Worm (Caenorhabditis elegans) whole organism, mixed stage, embryonic: Measurements from ENCODE around the gene sra-31.
"Not testable (repeated sequence)": the region's sequence is repeated elsewhere in the genome, so short reads cannot be mapped to it uniquely, and the experiment has no call there.

Experiments used
- bed-3 ChIP-seq: fragments of 200-800 bp; sonication (Bioruptor generic); optimal IDR thresholded peaks from 3 replicates; lab custom pipeline; 2018; ENCODE audit warnings: mild to moderate bottlenecking, missing genetic modification characterization, moderate library complexity, missing compliant biosample characterization
- blmp-1 ChIP-seq: fragments of 150-350 bp; optimal IDR thresholded peaks from 2 replicates; lab custom pipeline; 2014; ENCODE audit warnings: missing biosample characterization, missing genetic modification characterization
- ceh-39 ChIP-seq: fragments of 150-350 bp; optimal IDR thresholded peaks from 2 replicates; lab custom pipeline; 2014; ENCODE audit warnings: missing biosample characterization, missing genetic modification characterization
- ceh-83 ChIP-seq: fragments of 200-800 bp; sonication (Bioruptor generic); optimal IDR thresholded peaks from 2 replicates; lab custom pipeline; 2018; ENCODE audit warnings: mild to moderate bottlenecking, missing genetic modification characterization, missing compliant biosample characterization
- ces-1 ChIP-seq: fragments of 150-350 bp; optimal IDR thresholded peaks from 2 replicates; lab custom pipeline; 2014; ENCODE audit warnings: missing biosample characterization, missing genetic modification reagents, missing genetic modification characterization
- cnd-1 ChIP-seq: fragments of 200-800 bp; sonication (Bioruptor generic); optimal IDR thresholded peaks from 2 replicates; lab custom pipeline; 2018; ENCODE audit warnings: mild to moderate bottlenecking, missing genetic modification characterization, missing compliant biosample characterization
- drap-1 ChIP-seq: fragments of 200-800 bp; sonication (Bioruptor generic); optimal IDR thresholded peaks from 3 replicates; lab custom pipeline; 2018; ENCODE audit warnings: mild to moderate bottlenecking, missing genetic modification characterization, missing compliant biosample characterization
- elt-1 ChIP-seq: sonication (generic microtip); optimal IDR thresholded peaks from 2 replicates; lab custom pipeline; 2017; ENCODE audit warnings: missing genetic modification characterization, mild to moderate bottlenecking, missing compliant biosample characterization, antibody characterized with exemption, moderate library complexity, borderline replicate concordance; ENCODE audit not compliant: insufficient read depth
- elt-3 ChIP-seq: fragments of 150-350 bp; optimal IDR thresholded peaks from 2 replicates; lab custom pipeline; 2014; ENCODE audit warnings: missing biosample characterization, missing genetic modification characterization
- ham-2 ChIP-seq: fragments of 200-800 bp; sonication (Bioruptor generic); optimal IDR thresholded peaks from 2 replicates; lab custom pipeline; 2018; ENCODE audit warnings: mild to moderate bottlenecking, missing genetic modification characterization, missing compliant biosample characterization
- hlh-1 ChIP-seq: fragments of 150-350 bp; optimal IDR thresholded peaks from 2 replicates; lab custom pipeline; 2014; ENCODE audit warnings: missing biosample characterization, missing genetic modification reagents, missing genetic modification characterization
- lin-13 ChIP-seq: fragments of 150-350 bp; optimal IDR thresholded peaks from 2 replicates; lab custom pipeline; 2014; ENCODE audit warnings: missing biosample characterization, missing genetic modification characterization
- lin-32 ChIP-seq: fragments of 200-800 bp; sonication (Bioruptor generic); optimal IDR thresholded peaks from 2 replicates; lab custom pipeline; 2018; ENCODE audit warnings: mild to moderate bottlenecking, missing genetic modification characterization, missing compliant biosample characterization
- mab-5 ChIP-seq: fragments of 150-350 bp; optimal IDR thresholded peaks from 2 replicates; lab custom pipeline; 2014; ENCODE audit warnings: missing biosample characterization, missing genetic modification characterization
- mep-1 ChIP-seq: fragments of 150-350 bp; optimal IDR thresholded peaks from 2 replicates; lab custom pipeline; 2017; ENCODE audit warnings: missing biosample characterization, missing genetic modification reagents, missing genetic modification characterization, inconsistent platforms
- mls-2 ChIP-seq: sonication (generic microtip); optimal IDR thresholded peaks from 2 replicates; lab custom pipeline; 2016; ENCODE audit warnings: mild to moderate bottlenecking, missing genetic modification characterization, moderate library complexity, missing compliant biosample characterization
- nhr-2 ChIP-seq: fragments of 150-350 bp; optimal IDR thresholded peaks from 2 replicates; lab custom pipeline; 2014; ENCODE audit warnings: missing biosample characterization, missing genetic modification characterization
- nhr-237 ChIP-seq: fragments of 150-350 bp; optimal IDR thresholded peaks from 2 replicates; lab custom pipeline; 2014; ENCODE audit warnings: missing biosample characterization, missing genetic modification characterization
- nhr-28 ChIP-seq: fragments of 150-350 bp; optimal IDR thresholded peaks from 2 replicates; lab custom pipeline; 2014; ENCODE audit warnings: missing biosample characterization, missing genetic modification characterization
- nhr-76 ChIP-seq: sonication (generic microtip); optimal IDR thresholded peaks from 2 replicates; lab custom pipeline; 2017; ENCODE audit warnings: missing biosample characterization, missing genetic modification characterization
- pha-4 ChIP-seq: fragments of 150-350 bp; optimal IDR thresholded peaks from 2 replicates; lab custom pipeline; 2018; ENCODE audit warnings: missing biosample characterization, missing genetic modification reagents, missing genetic modification characterization
- sem-2 ChIP-seq: fragments of 200-800 bp; sonication (Bioruptor generic); optimal IDR thresholded peaks from 2 replicates; lab custom pipeline; 2018; ENCODE audit warnings: mild to moderate bottlenecking, missing genetic modification characterization, missing compliant biosample characterization
- snpc-4 ChIP-seq: fragments of 150-350 bp; optimal IDR thresholded peaks from 2 replicates; lab custom pipeline; 2014; ENCODE audit warnings: missing biosample characterization, missing genetic modification characterization
- sptf-1 ChIP-seq: sonication (generic microtip); optimal IDR thresholded peaks from 2 replicates; lab custom pipeline; 2017; ENCODE audit warnings: mild to moderate bottlenecking, missing genetic modification characterization, moderate library complexity, missing compliant biosample characterization
- tbx-8 ChIP-seq: fragments of 200-800 bp; sonication (Bioruptor generic); optimal IDR thresholded peaks from 2 replicates; lab custom pipeline; 2018; ENCODE audit warnings: mild to moderate bottlenecking, missing genetic modification characterization, moderate library complexity, missing compliant biosample characterization
- unc-120 ChIP-seq: sonication (generic microtip); optimal IDR thresholded peaks from 2 replicates; lab custom pipeline; 2017; ENCODE audit warnings: missing genetic modification characterization, missing compliant biosample characterization; ENCODE audit not compliant: poor library complexity, severe bottlenecking
- unc-62 ChIP-seq: fragments of 150-350 bp; optimal IDR thresholded peaks from 2 replicates; lab custom pipeline; 2014; ENCODE audit warnings: missing biosample characterization, missing genetic modification reagents, missing genetic modification characterization
- zip-8 ChIP-seq: fragments of 150-350 bp; optimal IDR thresholded peaks from 2 replicates; lab custom pipeline; 2014; ENCODE audit warnings: missing biosample characterization, missing genetic modification characterization
- ztf-11 ChIP-seq: fragments of 150-350 bp; optimal IDR thresholded peaks from 2 replicates; lab custom pipeline; 2014; ENCODE audit warnings: missing biosample characterization, missing genetic modification characterization

sra-31 gene

ce11 chrII:6578378-6578777, at the start of gene sra-31:
Gene sra-31 (minus strand): TSS chrII:6578478.
- TF ChIP-seq sptf-1: no peak
- TF ChIP-seq nhr-76 (tag; lab: Kevin White, UChicago): no peak
- TF ChIP-seq mls-2 (tag; lab: Kevin White, UChicago): no peak
- no peak for TF ChIP-seq ces-1
- TF ChIP-seq drap-1: no peak
- TF ChIP-seq bed-3 (GFP tag; lab: Kevin White, UChicago): no peak
- TF ChIP-seq elt-3: no peak
- TF ChIP-seq lin-32 (GFP tag; lab: Kevin White, UChicago): no peak
- TF ChIP-seq elt-1 (tag; lab: Kevin White, UChicago): no peak
- TF ChIP-seq ztf-11 (tag; lab: Kevin White, UChicago): no peak
- TF ChIP-seq, all 35 proteins: peak for 0

ce11 chrII:6627182-6627581, 48.9 kb upstream of the sra-31 start, which contains the start of the genes F54H5.5 and F54H5.2:
Gene F54H5.5 (minus strand): TSS chrII:6627282.
Gene F54H5.2 (plus strand): TSS chrII:6627484.
- TF ChIP-seq nhr-2 (tag; lab: Kevin White, UChicago); sem-2 (GFP tag; lab: Kevin White, UChicago); unc-120 (tag; lab: Kevin White, UChicago): not testable (repeated sequence)

DNA sequence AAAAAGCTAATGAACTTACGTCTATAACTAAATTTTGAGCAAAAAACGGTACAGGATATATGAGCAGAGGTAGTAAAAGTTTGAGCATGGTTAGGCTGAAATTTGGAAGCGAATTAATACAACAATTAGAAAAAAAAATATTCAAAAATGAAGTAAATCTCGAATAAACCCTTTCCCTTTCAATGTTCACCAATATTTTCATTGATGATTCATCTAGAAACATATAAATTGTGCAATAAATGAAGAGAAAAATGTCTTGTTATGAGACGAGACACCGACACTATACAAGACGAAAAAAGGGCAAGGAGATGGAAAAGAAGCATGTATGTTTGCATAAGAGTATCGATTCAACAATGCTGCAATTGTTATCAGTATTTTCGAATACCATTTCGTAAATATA, 47.0 kb upstream of the sra-31 start, which contains the start of gene F54H5.14:
F54H5.14 (minus strand) TSS at position 101 of the 400 bp plus-strand sequence.
- no peak for TF ChIP-seq blmp-1 (tag; lab: Kevin White, UChicago)
- no peak for TF ChIP-seq ham-2 (GFP tag; lab: Kevin White, UChicago)
- no peak for TF ChIP-seq unc-120 (tag; lab: Kevin White, UChicago)
- TF ChIP-seq sem-2 (GFP tag; lab: Kevin White, UChicago): no peak
- TF ChIP-seq cnd-1 (tag; lab: Kevin White, UChicago): no peak
- TF ChIP-seq pha-4 (tag; lab: Kevin White, UChicago): no peak
- no peak for TF ChIP-seq ceh-39 (tag; lab: Kevin White, UChicago)
- no peak for TF ChIP-seq nhr-2 (tag; lab: Kevin White, UChicago)

ce11 chrII:6621886-6622285, 43.6 kb upstream of the sra-31 start, which contains the start of gene F54H5.3:
Gene F54H5.3 (plus strand): TSS chrII:6622186.
- TF ChIP-seq nhr-28: no peak
- TF ChIP-seq ces-1: no peak
- no peak for TF ChIP-seq mep-1 (tag; lab: Kevin White, UChicago)
- TF ChIP-seq ceh-83 (GFP tag; lab: Kevin White, UChicago): no peak
- no peak for TF ChIP-seq mab-5
- no peak for TF ChIP-seq unc-62
- no peak for TF ChIP-seq lin-13 (tag; lab: Kevin White, UChicago)
- TF ChIP-seq elt-3: no peak
- TF ChIP-seq sptf-1: no peak
- no peak for TF ChIP-seq cnd-1 (tag; lab: Kevin White, UChicago)
- no peak for TF ChIP-seq zip-8 (tag; lab: Kevin White, UChicago)
- no peak for TF ChIP-seq pha-4 (tag; lab: Kevin White, UChicago)
- TF ChIP-seq unc-120 (tag; lab: Kevin White, UChicago): no peak

DNA sequence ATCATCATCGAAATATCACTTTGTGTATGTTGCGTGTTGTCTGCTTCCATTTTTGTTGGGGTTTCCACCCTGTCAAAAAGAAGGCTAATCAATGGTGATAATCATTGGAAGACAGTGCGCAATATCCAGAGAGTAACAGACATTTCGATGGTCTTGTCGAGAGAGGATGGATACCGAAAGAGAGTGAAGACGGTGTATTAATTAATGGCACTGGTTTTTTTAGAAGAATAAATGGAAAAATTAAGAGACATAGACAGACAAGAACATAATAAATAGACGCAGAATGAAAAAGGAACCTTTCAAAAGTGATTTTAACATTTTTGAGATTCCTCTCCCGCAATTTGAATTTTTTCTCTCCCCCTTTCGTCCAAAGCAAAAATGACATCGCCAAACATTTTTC, 40.7 kb upstream of the sra-31 start:
- TF ChIP-seq zip-8 (tag; lab: Kevin White, UChicago): no peak
- no peak for TF ChIP-seq lin-13 (tag; lab: Kevin White, UChicago)
- TF ChIP-seq hlh-1: no peak
- no peak for TF ChIP-seq sptf-1
- no peak for TF ChIP-seq snpc-4 (tag; lab: Kevin White, UChicago)
- no peak for TF ChIP-seq tbx-8 (GFP tag; lab: Kevin White, UChicago)
- no peak for TF ChIP-seq ceh-39 (tag; lab: Kevin White, UChicago)
- no peak for TF ChIP-seq nhr-237 (tag; lab: Kevin White, UChicago)
- TF ChIP-seq nhr-2 (tag; lab: Kevin White, UChicago): no peak
- no peak for TF ChIP-seq lin-32 (GFP tag; lab: Kevin White, UChicago)
- no peak for TF ChIP-seq nhr-28

ce11 chrII:6616770-6617169, 38.5 kb upstream of the sra-31 start, which contains the start of gene klf-3:
Gene klf-3 (plus strand): TSS chrII:6616878.
- no peak for TF ChIP-seq ztf-11 (tag; lab: Kevin White, UChicago)
- no peak for TF ChIP-seq drap-1
- TF ChIP-seq nhr-28: no peak
- TF ChIP-seq, all 35 proteins: peak for 0
